Worm (Caenorhabditis elegans) whole organism, young adult: ENCODE results near the gene nck-1.

ENCODE experiments used
- B0035.1 ChIP-seq: sonication (generic microtip); optimal IDR thresholded peaks from 2 replicates; lab custom pipeline; 2016; ENCODE audit warnings: missing genetic modification characterization, mild to moderate bottlenecking, missing compliant biosample characterization, missing genotype, missing genetic modification reagents
- B0336.3 ChIP-seq: fragments of 200-800 bp; sonication (Bioruptor generic); IDR thresholded peaks from 2 replicates; pipeline ENCODE4 v1.3.6; 2022; ENCODE audit warnings: missing genetic modification characterization, missing compliant biosample characterization
- D2030.7 ChIP-seq: fragments of 200-800 bp; sonication (Bioruptor generic); IDR thresholded peaks from 2 replicates; pipeline ENCODE4 v1.3.6; 2022; ENCODE audit warnings: missing genetic modification reagents, missing genetic modification characterization, missing compliant biosample characterization
- F22D6.2 ChIP-seq: sonication (generic microtip); optimal IDR thresholded peaks from 2 replicates; lab custom pipeline; 2016; ENCODE audit warnings: mild to moderate bottlenecking, missing genetic modification characterization, missing compliant biosample characterization
- F23B12.7 ChIP-seq: sonication (generic microtip); optimal IDR thresholded peaks from 2 replicates; lab custom pipeline; 2017; ENCODE audit warnings: missing genetic modification characterization, mild to moderate bottlenecking, missing compliant biosample characterization, antibody characterized with exemption, moderate library complexity; ENCODE audit not compliant: insufficient read depth
- F52B5.7 ChIP-seq: sonication (generic microtip); optimal IDR thresholded peaks from 2 replicates; lab custom pipeline; 2016; ENCODE audit warnings: mild to moderate bottlenecking, missing genetic modification characterization, missing compliant biosample characterization
- F55B11.4 ChIP-seq: sonication (generic microtip); optimal IDR thresholded peaks from 2 replicates; lab custom pipeline; 2016; ENCODE audit warnings: missing compliant biosample characterization, missing genetic modification characterization, borderline replicate concordance; ENCODE audit not compliant: insufficient read depth
- F57A8.1 ChIP-seq: fragments of 200-800 bp; sonication (Bioruptor generic); optimal IDR thresholded peaks from 2 replicates; lab custom pipeline; 2018; ENCODE audit warnings: mild to moderate bottlenecking, missing genetic modification characterization, moderate library complexity, missing compliant biosample characterization
- K12H6.12 ChIP-seq: fragments of 200-800 bp; sonication (Bioruptor generic); optimal IDR thresholded peaks from 2 replicates; lab custom pipeline; 2018; ENCODE audit warnings: mild to moderate bottlenecking, missing genetic modification characterization, missing compliant biosample characterization
- Y95B8A.8 ChIP-seq: fragments of 200-800 bp; sonication (Bioruptor generic); IDR thresholded peaks from 2 replicates; pipeline ENCODE4 v1.3.6; 2022; ENCODE audit warnings: missing genetic modification reagents, missing genetic modification characterization, missing compliant biosample characterization
- ZK185.1 ChIP-seq: sonication (generic microtip); optimal IDR thresholded peaks from 2 replicates; lab custom pipeline; 2016; ENCODE audit warnings: mild to moderate bottlenecking, missing genetic modification characterization, missing compliant biosample characterization; ENCODE audit not compliant: poor library complexity, severe bottlenecking
- ama-1 ChIP-seq, 3 experiments: fragments of 150-350 bp in 1 of 3; sonication (generic microtip) in 2 of 3; optimal IDR thresholded peaks; 2 replicates each; lab custom pipeline; 2014 to 2018; ENCODE audit warnings: missing biosample characterization in 2 of 3, missing genetic modification characterization in 2 of 3, missing genetic modification reagents in 2 of 3
- aptf-3 ChIP-seq: fragments of 200-800 bp; sonication (Bioruptor generic); IDR thresholded peaks from 2 replicates; pipeline ENCODE4 v1.3.6; 2022; ENCODE audit warnings: missing genetic modification characterization, missing compliant biosample characterization
- bed-2 ChIP-seq: fragments of 200-800 bp; sonication (Bioruptor generic); IDR thresholded peaks from 2 replicates; pipeline ENCODE4 v1.3.6; 2022; ENCODE audit warnings: missing genetic modification reagents, missing genetic modification characterization, missing compliant biosample characterization
- ccch-3 ChIP-seq: fragments of 200-800 bp; sonication (Bioruptor generic); optimal IDR thresholded peaks from 2 replicates; lab custom pipeline; 2018; ENCODE audit warnings: mild to moderate bottlenecking, missing genetic modification characterization, missing compliant biosample characterization
- ceh-100 ChIP-seq: fragments of 200-800 bp; sonication (Bioruptor generic); IDR thresholded peaks from 2 replicates; pipeline ENCODE4 v1.3.6; 2022; ENCODE audit warnings: missing genetic modification reagents, missing genetic modification characterization, missing compliant biosample characterization
- ceh-27 ChIP-seq: fragments of 200-800 bp; sonication (Bioruptor generic); optimal IDR thresholded peaks from 2 replicates; lab custom pipeline; 2018; ENCODE audit warnings: mild to moderate bottlenecking, missing genetic modification characterization, moderate library complexity, missing compliant biosample characterization
- ceh-40 ChIP-seq: fragments of 200-800 bp; sonication (Bioruptor generic); IDR thresholded peaks from 2 replicates; pipeline ENCODE4 v1.3.6; 2022; ENCODE audit warnings: missing genetic modification characterization, missing compliant biosample characterization
- chd-7 ChIP-seq: sonication (generic microtip); optimal IDR thresholded peaks from 2 replicates; lab custom pipeline; 2016; ENCODE audit warnings: mild to moderate bottlenecking, missing genetic modification characterization, moderate library complexity, missing compliant biosample characterization
- efl-1 ChIP-seq: fragments of 150-350 bp; optimal IDR thresholded peaks from 2 replicates; lab custom pipeline; 2014; ENCODE audit warnings: missing biosample characterization, missing genetic modification reagents, missing genetic modification characterization
- him-1 ChIP-seq: sonication (generic microtip); optimal IDR thresholded peaks from 2 replicates; lab custom pipeline; 2016; ENCODE audit warnings: missing genotype, missing genetic modification reagents, missing genetic modification characterization, missing compliant biosample characterization
- hmg-1.2 ChIP-seq: fragments of 200-800 bp; sonication (Bioruptor generic); IDR thresholded peaks from 2 replicates; pipeline ENCODE4 v1.3.6; 2022; ENCODE audit warnings: missing genetic modification reagents, missing genetic modification characterization, missing compliant biosample characterization
- hmg-20 ChIP-seq: fragments of 200-800 bp; sonication (Bioruptor generic); IDR thresholded peaks from 2 replicates; pipeline ENCODE4 v1.3.6; 2022; ENCODE audit warnings: missing genetic modification reagents, missing genetic modification characterization, missing compliant biosample characterization
- lag-1 ChIP-seq: fragments of 200-800 bp; sonication (Bioruptor generic); IDR thresholded peaks from 2 replicates; pipeline ENCODE4 v1.3.6; 2022; ENCODE audit warnings: missing genetic modification reagents, missing genetic modification characterization, missing compliant biosample characterization
- lin-26 ChIP-seq: fragments of 200-800 bp; sonication (Bioruptor generic); IDR thresholded peaks from 2 replicates; pipeline ENCODE4 v1.3.6; 2022; ENCODE audit warnings: missing genetic modification reagents, missing genetic modification characterization, missing compliant biosample characterization
- lir-1 ChIP-seq: fragments of 200-800 bp; sonication (Bioruptor generic); conservative IDR thresholded peaks from 2 replicates; pipeline ENCODE4 v1.3.6; 2022; ENCODE audit warnings: missing genetic modification reagents, missing genetic modification characterization, missing compliant biosample characterization
- lsy-27 ChIP-seq: sonication (generic microtip); optimal IDR thresholded peaks from 2 replicates; lab custom pipeline; 2017; ENCODE audit warnings: missing genetic modification characterization, mild to moderate bottlenecking, missing compliant biosample characterization, antibody characterized with exemption, missing genotype, borderline replicate concordance; ENCODE audit not compliant: insufficient read depth
- madf-10 ChIP-seq: sonication (generic microtip); optimal IDR thresholded peaks from 2 replicates; lab custom pipeline; 2016; ENCODE audit warnings: mild to moderate bottlenecking, missing genetic modification characterization, missing compliant biosample characterization
- madf-3 ChIP-seq: fragments of 200-800 bp; sonication (Bioruptor generic); IDR thresholded peaks from 2 replicates; pipeline ENCODE4 v1.3.6; 2022; ENCODE audit warnings: missing genetic modification reagents, missing genetic modification characterization, missing compliant biosample characterization
- madf-6 ChIP-seq: fragments of 200-800 bp; sonication (Bioruptor generic); IDR thresholded peaks from 2 replicates; pipeline ENCODE4 v1.3.6; 2022; ENCODE audit warnings: missing genetic modification reagents, missing genetic modification characterization, missing compliant biosample characterization
- mcd-1 ChIP-seq: fragments of 200-800 bp; sonication (Bioruptor generic); IDR thresholded peaks from 2 replicates; pipeline ENCODE4 v1.3.6; 2022; ENCODE audit warnings: missing genetic modification reagents, missing genetic modification characterization, missing compliant biosample characterization
- nfyb-1 ChIP-seq: fragments of 200-800 bp; sonication (Bioruptor generic); IDR thresholded peaks from 2 replicates; pipeline ENCODE4 v1.3.6; 2022; ENCODE audit warnings: missing genetic modification reagents, missing genetic modification characterization, missing compliant biosample characterization
- nhr-179 ChIP-seq: sonication (generic microtip); optimal IDR thresholded peaks from 2 replicates; lab custom pipeline; 2016; ENCODE audit warnings: mild to moderate bottlenecking, missing genetic modification characterization, missing compliant biosample characterization
- nhr-90 ChIP-seq: sonication (generic microtip); optimal IDR thresholded peaks from 2 replicates; lab custom pipeline; 2016; ENCODE audit warnings: missing genotype, mild to moderate bottlenecking, missing genetic modification characterization, missing compliant biosample characterization
- pbrm-1 ChIP-seq: fragments of 200-800 bp; sonication (Bioruptor generic); IDR thresholded peaks from 2 replicates; pipeline ENCODE4 v1.3.6; 2022; ENCODE audit warnings: missing genetic modification reagents, missing genetic modification characterization, missing compliant biosample characterization
- pha-4 ChIP-seq: fragments of 150-350 bp; sonication (generic microtip); optimal IDR thresholded peaks from 2 replicates; lab custom pipeline; 2014; ENCODE audit warnings: missing biosample characterization, missing genetic modification reagents, missing genetic modification characterization
- rcor-1 ChIP-seq: fragments of 200-800 bp; sonication (Bioruptor generic); IDR thresholded peaks from 2 replicates; pipeline ENCODE4 v1.3.6; 2022; ENCODE audit warnings: missing genetic modification reagents, missing genetic modification characterization, missing compliant biosample characterization
- rec-8 ChIP-seq, 2 experiments: sonication (generic microtip); optimal IDR thresholded peaks; 2 replicates each; lab custom pipeline; 2016; ENCODE audit warnings: mild to moderate bottlenecking in 2 of 2, missing genetic modification characterization in 2 of 2, missing genetic modification reagents in 2 of 2, missing genotype in 2 of 2, missing biosample characterization in 1 of 2, missing compliant biosample characterization in 1 of 2, moderate library complexity in 1 of 2
- rpc-1 ChIP-seq, 2 experiments: fragments of 150-350 bp in 1 of 2; sonication (generic microtip) in 1 of 2; optimal IDR thresholded peaks; 2 replicates each; lab custom pipeline; 2014 to 2018; ENCODE audit warnings: missing biosample characterization in 1 of 2, missing genetic modification characterization in 1 of 2, missing genetic modification reagents in 1 of 2, missing genotype in 1 of 2
- snpc-3.4 ChIP-seq: sonication (generic microtip); optimal IDR thresholded peaks from 2 replicates; lab custom pipeline; 2017; ENCODE audit warnings: missing genetic modification characterization, mild to moderate bottlenecking, missing compliant biosample characterization, antibody characterized with exemption, moderate library complexity, missing genotype, missing genetic modification reagents
- snpc-4 ChIP-seq, 5 experiments: fragments of 150-350 bp in 1 of 5; sonication (generic microtip) in 4 of 5; optimal IDR thresholded peaks; 2 replicates each; lab custom pipeline; 2014 to 2018; ENCODE audit warnings: missing genetic modification characterization in 5 of 5, missing biosample characterization in 3 of 5, antibody characterized with exemption in 2 of 5, mild to moderate bottlenecking in 2 of 5, missing compliant biosample characterization in 2 of 5, missing genotype in 2 of 5, moderate library complexity in 2 of 5, missing genetic modification reagents in 1 of 5
- tlf-1 ChIP-seq: fragments of 200-800 bp; sonication (Bioruptor generic); optimal IDR thresholded peaks from 2 replicates; lab custom pipeline; 2018; ENCODE audit warnings: mild to moderate bottlenecking, missing genetic modification characterization, missing compliant biosample characterization
- unc-62 ChIP-seq: fragments of 150-350 bp; optimal IDR thresholded peaks from 2 replicates; lab custom pipeline; 2014; ENCODE audit warnings: missing biosample characterization, missing genetic modification reagents, missing genetic modification characterization
- zim-3 ChIP-seq: sonication (generic microtip); optimal IDR thresholded peaks from 2 replicates; lab custom pipeline; 2017; ENCODE audit warnings: mild to moderate bottlenecking, missing genetic modification characterization, moderate library complexity, missing compliant biosample characterization
- ztf-25 ChIP-seq: fragments of 200-800 bp; sonication (Bioruptor generic); IDR thresholded peaks from 2 replicates; pipeline ENCODE4 v1.3.6; 2022; ENCODE audit warnings: missing genetic modification reagents, missing genetic modification characterization, missing compliant biosample characterization

nck-1 gene

ce11 chrX:4196431-4196830 lies 43.2 kb upstream of the nck-1 start, which contains the start of gene F20B6.4:
Gene F20B6.4 (minus strand): TSS chrX:4196531.
- no peak for TF ChIP-seq D2030.7 (GFP tag; lab: Robert Waterston, UW)
- TF ChIP-seq him-1 (tag; lab: Kevin White, UChicago), result no peak
- no peak for TF ChIP-seq madf-3
- TF ChIP-seq ceh-40 (GFP tag; lab: Robert Waterston, UW), result no peak
- TF ChIP-seq ztf-25 (GFP tag; lab: Robert Waterston, UW), result no peak
- no peak for TF ChIP-seq unc-62 (GFP tag; lab: Kevin White, UChicago)
- TF ChIP-seq efl-1 (GFP tag; lab: Kevin White, UChicago), result no peak
- TF ChIP-seq pbrm-1 (GFP tag; lab: Robert Waterston, UW), result no peak
- no peak for TF ChIP-seq madf-10 (tag; lab: Kevin White, UChicago)
- TF ChIP-seq, all 124 proteins: peak for 0

- TF ChIP-seq lag-1 (no peak), tlf-1 (GFP tag; lab: Kevin White, UChicago) (peak; percentile 42), F52B5.7 (tag; lab: Kevin White, UChicago) (no peak), bed-2 (GFP tag; lab: Robert Waterston, UW) (no peak), K12H6.12 (tag; lab: Kevin White, UChicago) (no peak), lir-1 (GFP tag; lab: Robert Waterston, UW) (no peak), snpc-4 (GFP tag; optimal IDR thresholded peaks at IDR 0.05; lab: Kevin White, UChicago) (no peak), snpc-4 (tag; optimal IDR thresholded peaks at IDR 0.05; lab: Kevin White, UChicago) (peak in 1 of 4 experiments; percentile 17), ceh-40 (GFP tag; lab: Robert Waterston, UW) (no peak), rec-8 (tag; optimal IDR thresholded peaks at IDR 0.05; lab: Kevin White, UChicago) (no peak), B0035.1 (peak; percentile 48), lsy-27 (tag; lab: Kevin White, UChicago) (no peak), rcor-1 (GFP tag; lab: Robert Waterston, UW) (no peak), chd-7 (peak; percentile 15), ama-1 (optimal IDR thresholded peaks at IDR 0.05; lab: Kevin White, UChicago) (no peak), ama-1 (GFP tag; optimal IDR thresholded peaks at IDR 0.05; lab: Kevin White, UChicago) (no peak), Y95B8A.8 (no peak), F55B11.4 (no peak), F22D6.2 (tag; lab: Kevin White, UChicago) (no peak), F57A8.1 (GFP tag; lab: Kevin White, UChicago) (no peak), F23B12.7 (tag; lab: Kevin White, UChicago) (no peak), unc-62 (GFP tag; lab: Kevin White, UChicago) (no peak), mcd-1 (no peak), snpc-3.4 (no peak), lin-26 (GFP tag; lab: Robert Waterston, UW) (no peak), nfyb-1 (GFP tag; lab: Robert Waterston, UW) (peak; percentile 44; the same call in 1 of the 2 replicates), B0336.3 (GFP tag; lab: Robert Waterston, UW) (peak; percentile 45; the same call in 1 of the 2 replicates), nhr-179 (tag; lab: Kevin White, UChicago) (no peak), aptf-3 (GFP tag; lab: Robert Waterston, UW) (no peak), hmg-1.2 (GFP tag; lab: Robert Waterston, UW) (no peak), hmg-20 (no peak), zim-3 (tag; lab: Kevin White, UChicago) (peak; percentile 42), ceh-27 (GFP tag; lab: Kevin White, UChicago) (no peak), madf-6 (GFP tag; lab: Robert Waterston, UW) (no peak), nhr-90 (tag; lab: Kevin White, UChicago) (peak; percentile 40), ceh-100 (GFP tag; lab: Robert Waterston, UW) (no peak), rpc-1 (optimal IDR thresholded peaks at IDR 0.05; lab: Kevin White, UChicago) (no peak), rpc-1 (tag; optimal IDR thresholded peaks at IDR 0.05; lab: Kevin White, UChicago) (no peak), pha-4 (tag; lab: Kevin White, UChicago) (no peak), ccch-3 (GFP tag; lab: Kevin White, UChicago) (no peak), ZK185.1 (tag; lab: Kevin White, UChicago) (peak; percentile 29)
Observed at ce11 chrX:4193080-4193479, 39.8 kb upstream of the nck-1 start.
